Fruit fly (Drosophila melanogaster) whole organism, embryonic: ENCODE data around the gene CG43116.
A peak's percentile ranks its signal among the peaks of the same experiment; 100 is the strongest.

Experiments
- Atf-2 ChIP-seq: fragments of 200-800 bp; sonication (Bioruptor generic); optimal IDR thresholded peaks from 2 replicates; lab custom pipeline; 2016; ENCODE audit warnings: missing biosample characterization, missing genetic modification characterization
- B-H2 ChIP-seq: fragments of 200-800 bp; sonication (Bioruptor generic); optimal IDR thresholded peaks from 2 replicates; lab custom pipeline; 2018; ENCODE audit warnings: missing biosample characterization, mild to moderate bottlenecking, missing genetic modification characterization
- C15 ChIP-seq: fragments of 200-800 bp; sonication (Bioruptor generic); IDR thresholded peaks from 3 replicates; pipeline ENCODE4 v1.3.6; 2022; ENCODE audit warnings: missing biosample characterization, missing genetic modification characterization
- CG11085 ChIP-seq: fragments of 200-800 bp; sonication (Bioruptor generic); IDR thresholded peaks from 2 replicates; pipeline ENCODE4 v1.3.6; 2022; ENCODE audit warnings: missing biosample characterization, missing genetic modification characterization
- CG13775 ChIP-seq: fragments of 200-800 bp; sonication (Bioruptor generic); optimal IDR thresholded peaks from 3 replicates; lab custom pipeline; 2017; ENCODE audit warnings: missing biosample characterization, mild to moderate bottlenecking, missing genetic modification characterization
- CG15011 ChIP-seq: fragments of 200-800 bp; sonication (Bioruptor generic); optimal IDR thresholded peaks from 3 replicates; lab custom pipeline; 2018; ENCODE audit warnings: missing biosample characterization, mild to moderate bottlenecking, missing genetic modification characterization
- CG15073 ChIP-seq: fragments of 200-800 bp; sonication (Bioruptor generic); optimal IDR thresholded peaks from 2 replicates; lab custom pipeline; 2016; ENCODE audit warnings: missing biosample characterization, missing genetic modification characterization
- CG15696 ChIP-seq: fragments of 200-800 bp; sonication (Bioruptor generic); optimal IDR thresholded peaks from 2 replicates; lab custom pipeline; 2019; ENCODE audit warnings: missing biosample characterization, mild to moderate bottlenecking, missing genetic modification characterization, moderate library complexity
- CG1603 ChIP-seq: fragments of 200-800 bp; sonication (Bioruptor generic); optimal IDR thresholded peaks from 2 replicates; lab custom pipeline; 2019; ENCODE audit warnings: missing biosample characterization, mild to moderate bottlenecking, missing genetic modification characterization, moderate library complexity
- CG1792 ChIP-seq: fragments of 200-800 bp; sonication (Bioruptor generic); optimal IDR thresholded peaks from 2 replicates; lab custom pipeline; 2016; ENCODE audit warnings: missing biosample characterization, missing genetic modification characterization
- CG2129 ChIP-seq: fragments of 200-800 bp; sonication (Bioruptor generic); IDR thresholded peaks from 2 replicates; pipeline ENCODE4 v1.3.6; 2022; ENCODE audit warnings: missing biosample characterization, missing genetic modification characterization; ENCODE audit not compliant: partially characterized antibody
- CG2202 ChIP-seq: fragments of 200-800 bp; sonication (Bioruptor generic); optimal IDR thresholded peaks from 2 replicates; lab custom pipeline; 2018; ENCODE audit warnings: missing biosample characterization, mild to moderate bottlenecking, missing genetic modification characterization
- CG30403 ChIP-seq: fragments of 200-800 bp; sonication (Bioruptor generic); optimal IDR thresholded peaks from 3 replicates; lab custom pipeline; 2016; ENCODE audit warnings: missing biosample characterization, missing genetic modification characterization
- CG33213 ChIP-seq: fragments of 200-800 bp; sonication (Bioruptor generic); optimal IDR thresholded peaks from 3 replicates; lab custom pipeline; 2016; ENCODE audit warnings: missing biosample characterization, missing genetic modification characterization
- CG6654 ChIP-seq: fragments of 200-800 bp; sonication (Bioruptor generic); optimal IDR thresholded peaks from 2 replicates; lab custom pipeline; 2017; ENCODE audit warnings: missing biosample characterization, mild to moderate bottlenecking, missing genetic modification characterization
- CG6813 ChIP-seq: fragments of 200-800 bp; sonication (Bioruptor generic); optimal IDR thresholded peaks from 2 replicates; lab custom pipeline; 2017; ENCODE audit warnings: missing biosample characterization, missing genetic modification characterization, mild to moderate bottlenecking, moderate library complexity, missing genetic modification reagents
- CG7556 ChIP-seq: fragments of 200-800 bp; sonication (Bioruptor generic); optimal IDR thresholded peaks from 2 replicates; lab custom pipeline; 2017; ENCODE audit warnings: missing biosample characterization, mild to moderate bottlenecking, missing genetic modification characterization
- CG8388 ChIP-seq: fragments of 200-800 bp; sonication (Bioruptor generic); optimal IDR thresholded peaks from 2 replicates; lab custom pipeline; 2019; ENCODE audit warnings: missing biosample characterization, mild to moderate bottlenecking, missing genetic modification characterization, moderate library complexity
- CG9215 ChIP-seq: fragments of 200-800 bp; sonication (Bioruptor generic); IDR thresholded peaks from 2 replicates; pipeline ENCODE4 v1.3.6; 2022; ENCODE audit warnings: missing biosample characterization, missing genetic modification characterization
- D ChIP-seq, 2 experiments: fragments of 200-800 bp in 1 of 2; fragments of >200 bp in 1 of 2; sonication (Bioruptor generic) in 1 of 2; optimal IDR thresholded peaks; 2 replicates in 1 of 2; 3 replicates in 1 of 2; lab custom pipeline; 2017; ENCODE audit warnings: mild to moderate bottlenecking in 1 of 2, missing biosample characterization in 1 of 2, missing genetic modification characterization in 1 of 2, missing genetic modification reagents in 1 of 2
- Dbx ChIP-seq: fragments of 200-800 bp; sonication (Bioruptor generic); IDR thresholded peaks from 3 replicates; pipeline ENCODE4 v1.3.6; 2022; ENCODE audit warnings: missing biosample characterization, missing genetic modification characterization
- Doc2 ChIP-seq: fragments of 200-800 bp; sonication (Bioruptor generic); IDR thresholded peaks from 2 replicates; pipeline ENCODE4 v1.3.6; 2022; ENCODE audit warnings: missing biosample characterization, missing genetic modification characterization
- Elba2 ChIP-seq: fragments of 200-800 bp; sonication (Bioruptor generic); optimal IDR thresholded peaks from 3 replicates; lab custom pipeline; 2016; ENCODE audit warnings: missing biosample characterization, missing genetic modification characterization
- HLHmδ ChIP-seq: fragments of 200-800 bp; sonication (Bioruptor generic); optimal IDR thresholded peaks from 2 replicates; lab custom pipeline; 2018; ENCODE audit warnings: missing biosample characterization, mild to moderate bottlenecking, missing genetic modification characterization, moderate library complexity
- HmgD ChIP-seq: fragments of 200-800 bp; sonication (Bioruptor generic); optimal IDR thresholded peaks from 3 replicates; lab custom pipeline; 2016; ENCODE audit warnings: missing biosample characterization, missing genetic modification characterization
- Nf-YA ChIP-seq: fragments of 200-800 bp; sonication (Bioruptor generic); IDR thresholded peaks from 2 replicates; pipeline ENCODE4 v1.3.6; 2022; ENCODE audit warnings: missing biosample characterization, missing genetic modification characterization
- Ravus ChIP-seq: fragments of 200-800 bp; sonication (Bioruptor generic); IDR thresholded peaks from 2 replicates; pipeline ENCODE4 v1.3.6; 2022; ENCODE audit warnings: missing biosample characterization, missing genetic modification characterization
- Side ChIP-seq: fragments of 200-800 bp; sonication (Bioruptor generic); optimal IDR thresholded peaks from 2 replicates; lab custom pipeline; 2016; ENCODE audit warnings: missing biosample characterization, missing genetic modification characterization
- ase ChIP-seq: fragments of 200-800 bp; sonication (Bioruptor generic); IDR thresholded peaks from 3 replicates; pipeline ENCODE4 v1.3.6; 2022; ENCODE audit warnings: missing biosample characterization, missing genetic modification characterization
- cad ChIP-seq: fragments of >200 bp; optimal IDR thresholded peaks from 2 replicates; lab custom pipeline; 2017; ENCODE audit warnings: missing biosample characterization, missing genetic modification characterization
- cg ChIP-seq: fragments of 200-800 bp; sonication (Bioruptor generic); optimal IDR thresholded peaks from 3 replicates; lab custom pipeline; 2019; ENCODE audit warnings: missing biosample characterization, mild to moderate bottlenecking, missing genetic modification characterization, moderate library complexity
- chm ChIP-seq: fragments of 200-800 bp; sonication (Bioruptor generic); IDR thresholded peaks from 2 replicates; pipeline ENCODE4 v1.3.6; 2022; ENCODE audit warnings: missing biosample characterization, missing genetic modification characterization
- danr ChIP-seq: fragments of 200-800 bp; sonication (Bioruptor generic); IDR thresholded peaks from 2 replicates; pipeline ENCODE4 v1.3.6; 2022; ENCODE audit warnings: missing biosample characterization, missing genetic modification characterization
- gcm ChIP-seq: fragments of 200-800 bp; sonication (Bioruptor generic); optimal IDR thresholded peaks from 2 replicates; lab custom pipeline; 2019; ENCODE audit warnings: missing biosample characterization, mild to moderate bottlenecking, missing genetic modification characterization, moderate library complexity
- gfzf ChIP-seq: fragments of 200-800 bp; sonication (Bioruptor generic); optimal IDR thresholded peaks from 2 replicates; lab custom pipeline; 2016; ENCODE audit warnings: missing biosample characterization, mild to moderate bottlenecking, missing genetic modification characterization, moderate library complexity
- gsb-n ChIP-seq: fragments of 200-800 bp; sonication (Bioruptor generic); optimal IDR thresholded peaks from 3 replicates; lab custom pipeline; 2018; ENCODE audit warnings: missing biosample characterization, mild to moderate bottlenecking, missing genetic modification characterization
- insv ChIP-seq, 2 experiments: fragments of 200-800 bp; sonication (Bioruptor generic); optimal IDR thresholded peaks; 3 replicates each; lab custom pipeline; 2016 to 2018; ENCODE audit warnings: missing biosample characterization in 2 of 2, missing genetic modification characterization in 2 of 2
- jumu ChIP-seq: fragments of 200-800 bp; sonication (Bioruptor generic); optimal IDR thresholded peaks from 3 replicates; lab custom pipeline; 2016; ENCODE audit warnings: missing biosample characterization, missing genetic modification characterization
- luna ChIP-seq: fragments of 200-800 bp; sonication (Bioruptor generic); optimal IDR thresholded peaks from 2 replicates; lab custom pipeline; 2016; ENCODE audit warnings: missing biosample characterization, missing genetic modification characterization
- nmo ChIP-seq: fragments of 200-800 bp; sonication (Bioruptor generic); optimal IDR thresholded peaks from 2 replicates; lab custom pipeline; 2018; ENCODE audit warnings: missing biosample characterization, mild to moderate bottlenecking, missing genetic modification characterization, moderate library complexity
- oc ChIP-seq: fragments of 200-800 bp; sonication (Bioruptor generic); optimal IDR thresholded peaks from 2 replicates; lab custom pipeline; 2018; ENCODE audit warnings: missing biosample characterization, mild to moderate bottlenecking, missing genetic modification characterization, moderate library complexity
- pros ChIP-seq: fragments of 200-800 bp; sonication (Bioruptor generic); optimal IDR thresholded peaks from 3 replicates; lab custom pipeline; 2019; ENCODE audit warnings: missing biosample characterization, mild to moderate bottlenecking, missing genetic modification characterization, moderate library complexity
- ro ChIP-seq: fragments of 200-800 bp; sonication (Bioruptor generic); IDR thresholded peaks from 2 replicates; pipeline ENCODE4 v1.3.6; 2022; ENCODE audit warnings: missing biosample characterization, missing genetic modification characterization
- sqz ChIP-seq: fragments of 200-800 bp; sonication (Bioruptor generic); optimal IDR thresholded peaks from 3 replicates; lab custom pipeline; 2018; ENCODE audit warnings: missing biosample characterization, mild to moderate bottlenecking, missing genetic modification characterization
- toy ChIP-seq: fragments of 200-800 bp; sonication (Bioruptor generic); IDR thresholded peaks from 2 replicates; pipeline ENCODE4 v1.3.6; 2022; ENCODE audit warnings: missing biosample characterization, missing genetic modification characterization
- trh ChIP-seq: fragments of 200-800 bp; sonication (Bioruptor generic); optimal IDR thresholded peaks from 2 replicates; lab custom pipeline; 2016; ENCODE audit warnings: missing biosample characterization, missing genetic modification characterization
- tup ChIP-seq: fragments of 200-800 bp; sonication (Bioruptor generic); optimal IDR thresholded peaks from 2 replicates; lab custom pipeline; 2016; ENCODE audit warnings: missing biosample characterization, mild to moderate bottlenecking, missing genetic modification characterization, moderate library complexity
- twi ChIP-seq: fragments of 200-800 bp; optimal IDR thresholded peaks from 2 replicates; lab custom pipeline; 2019; ENCODE audit warnings: missing biosample characterization, mild to moderate bottlenecking, missing genetic modification characterization, moderate library complexity
- unc-4 ChIP-seq: fragments of 200-800 bp; sonication (Bioruptor generic); IDR thresholded peaks from 2 replicates; pipeline ENCODE4 v1.3.6; 2022; ENCODE audit warnings: missing biosample characterization, missing genetic modification characterization; ENCODE audit not compliant: partially characterized antibody
- vfl ChIP-seq: fragments of 200-800 bp; sonication (Bioruptor generic); optimal IDR thresholded peaks from 2 replicates; lab custom pipeline; 2016; ENCODE audit warnings: missing biosample characterization, missing genetic modification characterization
- wor ChIP-seq: fragments of 200-800 bp; sonication (Bioruptor generic); IDR thresholded peaks from 2 replicates; pipeline ENCODE4 v1.3.6; 2022; ENCODE audit warnings: missing biosample characterization, missing genetic modification characterization

The CG43116 gene

dm6 chr3R:26023252-26023651 is 26.5 kb upstream of the CG43116 start (continued):
- TF ChIP-seq CG6654 (GFP tag; lab: Kevin White, UChicago): no peak
- TF ChIP-seq pros (GFP tag; lab: Kevin White, UChicago): peak; percentile 43
- no peak for TF ChIP-seq CG2202 (tag; lab: Kevin White, UChicago)
- peak; percentile 10 for TF ChIP-seq vfl (GFP tag; lab: Kevin White, UChicago)
- TF ChIP-seq HmgD (GFP tag; lab: Kevin White, UChicago): no peak
- TF ChIP-seq CG7556 (GFP tag; lab: Kevin White, UChicago): no peak
- no peak for TF ChIP-seq ase (GFP tag; lab: Robert Waterston, UW)
- no peak for TF ChIP-seq toy (GFP tag; lab: Robert Waterston, UW)
- no peak for TF ChIP-seq luna
- TF ChIP-seq gcm (GFP tag; lab: Kevin White, UChicago): no peak
- TF ChIP-seq Elba2 (GFP tag; lab: Kevin White, UChicago): peak; percentile 80
- TF ChIP-seq CG15073 (GFP tag; lab: Kevin White, UChicago): no peak
- no peak for TF ChIP-seq CG15011 (GFP tag; lab: Kevin White, UChicago)
- no peak for TF ChIP-seq Ravus (GFP tag; lab: Robert Waterston, UW)
- peak; percentile 31 for TF ChIP-seq oc (tag; lab: Kevin White, UChicago)
- TF ChIP-seq CG9215 (GFP tag; lab: Robert Waterston, UW): no peak
- TF ChIP-seq Doc2: no peak
- TF ChIP-seq CG30403 (GFP tag; lab: Kevin White, UChicago): no peak
- TF ChIP-seq CG1792 (GFP tag; lab: Kevin White, UChicago): no peak
- TF ChIP-seq jumu: no peak
- no peak for TF ChIP-seq ro (GFP tag; lab: Robert Waterston, UW)
- TF ChIP-seq insv (GFP tag; optimal IDR thresholded peaks at IDR 0.05; lab: Kevin White, UChicago): peak in 1 of 2 experiments; percentile 98
- peak; percentile 38 for TF ChIP-seq CG15696 (tag; lab: Kevin White, UChicago)
- TF ChIP-seq HLHmδ: peak; percentile 2
- no peak for TF ChIP-seq D (optimal IDR thresholded peaks at IDR 0.05; lab: Kevin White, UChicago)
- no peak for TF ChIP-seq D (GFP tag; optimal IDR thresholded peaks at IDR 0.05; lab: Kevin White, UChicago)
- TF ChIP-seq sqz (GFP tag; lab: Kevin White, UChicago): peak; percentile 39
- no peak for TF ChIP-seq unc-4
- no peak for TF ChIP-seq CG33213 (GFP tag; lab: Kevin White, UChicago)
- TF ChIP-seq Nf-YA: no peak
- no peak for TF ChIP-seq CG6813 (GFP tag; lab: Kevin White, UChicago)
- TF ChIP-seq CG2129: no peak
- TF ChIP-seq nmo (GFP tag; lab: Kevin White, UChicago): no peak
- no peak for TF ChIP-seq B-H2 (GFP tag; lab: Kevin White, UChicago)
- no peak for TF ChIP-seq twi
- peak; percentile 65 for TF ChIP-seq gsb-n (tag; lab: Kevin White, UChicago)
- TF ChIP-seq gfzf (GFP tag; lab: Kevin White, UChicago): no peak
- TF ChIP-seq Atf-2: no peak
- TF ChIP-seq chm (GFP tag; lab: Robert Waterston, UW): peak; percentile 35; the same call in 1 of the 2 replicates
- no peak for TF ChIP-seq CG11085 (GFP tag; lab: Robert Waterston, UW)
- peak; percentile 3 for TF ChIP-seq cad (GFP tag; lab: Kevin White, UChicago)
- TF ChIP-seq C15 (GFP tag; lab: Robert Waterston, UW): no peak
- TF ChIP-seq cg: no peak
- TF ChIP-seq danr (GFP tag; lab: Robert Waterston, UW): no peak
- no peak for TF ChIP-seq CG8388
- no peak for TF ChIP-seq Side (GFP tag; lab: Kevin White, UChicago)
- TF ChIP-seq CG13775: no peak
- no peak for TF ChIP-seq tup (GFP tag; lab: Kevin White, UChicago)
- TF ChIP-seq Dbx (GFP tag; lab: Robert Waterston, UW): no peak
- TF ChIP-seq trh (GFP tag; lab: Kevin White, UChicago): no peak
- no peak for TF ChIP-seq wor
- no peak for TF ChIP-seq CG1603
